Worm (Caenorhabditis elegans) whole organism, L2 larva: Measurements from ENCODE around the gene cdh-10.

Experiments used
- elt-1 ChIP-seq: fragments of 150-350 bp; optimal IDR thresholded peaks from 2 replicates; lab custom pipeline; 2014; ENCODE audit warnings: missing biosample characterization, missing genetic modification characterization
- lin-11 ChIP-seq: fragments of 150-350 bp; sonication (generic microtip); optimal IDR thresholded peaks from 2 replicates; lab custom pipeline; 2014; ENCODE audit warnings: missing biosample characterization, missing genetic modification characterization, inconsistent platforms, mixed read lengths
- lin-39 ChIP-seq: fragments of 150-350 bp; optimal IDR thresholded peaks from 2 replicates; lab custom pipeline; 2014; ENCODE audit warnings: missing biosample characterization, missing genetic modification reagents, missing genetic modification characterization
- nhr-11 ChIP-seq: fragments of 150-350 bp; optimal IDR thresholded peaks from 2 replicates; lab custom pipeline; 2014; ENCODE audit warnings: missing biosample characterization, missing genetic modification characterization
- sma-9 ChIP-seq, 2 experiments: fragments of 150-350 bp in 1 of 2; sonication (generic microtip) in 1 of 2; optimal IDR thresholded peaks; 2 replicates each; lab custom pipeline; 2014 to 2016; ENCODE audit warnings: missing genetic modification characterization in 2 of 2, mild to moderate bottlenecking in 1 of 2, missing biosample characterization in 1 of 2, missing compliant biosample characterization in 1 of 2, missing genetic modification reagents in 1 of 2, moderate library complexity in 1 of 2
- snpc-4 ChIP-seq: fragments of 150-350 bp; optimal IDR thresholded peaks from 2 replicates; lab custom pipeline; 2014; ENCODE audit warnings: missing biosample characterization, missing genetic modification characterization
- unc-39 ChIP-seq: fragments of 150-350 bp; optimal IDR thresholded peaks from 2 replicates; lab custom pipeline; 2014; ENCODE audit warnings: missing biosample characterization, missing genetic modification characterization

ce11 chrIV:2391809-2392208 is 71.4 kb downstream of the cdh-10 start:
- no peak for TF ChIP-seq nhr-11 (tag; lab: Kevin White, UChicago)
- TF ChIP-seq lin-11 (tag; lab: Kevin White, UChicago), result no peak
- no peak for TF ChIP-seq elt-1 (tag; lab: Kevin White, UChicago)
- TF ChIP-seq snpc-4, result no peak
- TF ChIP-seq unc-39 (tag; lab: Kevin White, UChicago), result no peak
- TF ChIP-seq lin-39, result no peak
- TF ChIP-seq sma-9 (GFP tag; optimal IDR thresholded peaks at IDR 0.05; lab: Kevin White, UChicago), result no peak
- TF ChIP-seq sma-9 (tag; optimal IDR thresholded peaks at IDR 0.05; lab: Kevin White, UChicago), result no peak
